Fruit fly (Drosophila melanogaster): ENCODE data around the gene CG15337.
A peak's percentile ranks its signal among the peaks of the same experiment; 100 is the strongest.

CG15337 gene

DNA sequence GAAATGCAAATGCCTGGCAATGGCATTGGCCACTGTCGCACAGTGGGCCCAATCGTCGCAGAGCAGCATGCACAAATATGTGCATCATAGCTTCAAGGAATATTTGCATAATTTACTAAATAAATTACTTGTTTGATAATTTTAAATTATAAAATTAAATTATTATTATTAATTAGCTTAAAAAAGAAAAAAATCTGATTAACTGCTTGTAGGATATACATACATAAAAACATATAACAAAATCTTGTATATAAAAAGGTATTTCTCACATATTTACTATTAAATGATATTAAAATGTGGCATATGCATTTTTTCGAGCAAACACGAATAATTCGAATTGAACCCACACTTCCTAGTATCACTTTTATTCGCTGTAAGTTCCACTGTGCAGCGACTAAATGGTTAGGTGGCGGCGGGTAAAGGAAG is 34.6 kb upstream of the CG15337 start (continued):
- TF ChIP-seq CG11902 (GFP tag; optimal IDR thresholded peaks at IDR 0.05) (no peak), salr (GFP tag; optimal IDR thresholded peaks at IDR 0.05) (peak in 1 of 2 experiments; percentile 13), Ets96B (tag; optimal IDR thresholded peaks at IDR 0.05) (no peak), CG6163 (GFP tag; IDR thresholded peaks at IDR 0.05) (0 out of 3 replicates have a peak, but pooled peaks have one; percentile 21), Met (GFP tag; optimal IDR thresholded peaks at IDR 0.05) (no peak), CG3919 (GFP tag; optimal IDR thresholded peaks at IDR 0.05) (peak; percentile 3), CG15336 (GFP tag; IDR thresholded peaks at IDR 0.05) (peak; percentile 54), CG31627 (GFP tag; optimal IDR thresholded peaks at IDR 0.05) (no peak), fkh (GFP tag; optimal IDR thresholded peaks at IDR 0.05) (no peak), eg (GFP tag; IDR thresholded peaks at IDR 0.05) (0 out of 3 replicates have a peak, but pooled peaks have one; percentile 27), CG8119 (GFP tag; IDR thresholded peaks at IDR 0.05) (peak; percentile 48; the same call in 2 of the 3 replicates)

DNA sequence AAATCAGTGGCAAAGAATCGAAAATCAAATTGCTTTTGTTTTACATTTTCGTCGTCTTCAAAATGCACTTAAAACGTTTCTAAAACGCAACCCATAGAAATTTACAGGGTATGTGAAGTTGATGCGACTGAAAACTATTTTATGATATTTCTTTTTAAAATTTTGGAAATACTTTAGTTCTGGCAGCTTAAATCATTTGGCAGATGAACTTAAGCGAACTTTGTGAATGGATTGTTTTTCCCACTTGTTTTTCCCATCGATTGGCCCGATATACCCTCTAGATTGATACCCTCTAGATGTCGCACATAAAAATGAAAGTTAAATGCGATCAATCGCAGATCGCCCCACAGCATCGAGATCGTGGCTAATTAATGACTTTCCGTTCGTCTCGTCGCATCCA is 33.7 kb upstream of the CG15337 start:
- peak; percentile 50; the same call in 2 of the 3 replicates for TF ChIP-seq CG6163 (GFP tag; IDR thresholded peaks at IDR 0.05)
- no peak for TF ChIP-seq CG8632 (GFP tag; optimal IDR thresholded peaks at IDR 0.05)
- TF ChIP-seq eg (GFP tag; IDR thresholded peaks at IDR 0.05) = peak; percentile 55; the same call in 2 of the 3 replicates
- TF ChIP-seq CG3919 (GFP tag; optimal IDR thresholded peaks at IDR 0.05) = no peak
- peak; percentile 54 for TF ChIP-seq CG15336 (GFP tag; IDR thresholded peaks at IDR 0.05)
- no peak for TF ChIP-seq CG34406 (GFP tag; optimal IDR thresholded peaks at IDR 0.05)
- TF ChIP-seq Eip75B (GFP tag; optimal IDR thresholded peaks at IDR 0.05) = no peak
- peak; percentile 44 for TF ChIP-seq Hr4 (GFP tag; optimal IDR thresholded peaks at IDR 0.05)
- TF ChIP-seq cyc (GFP tag; optimal IDR thresholded peaks at IDR 0.05) = no peak
- 0 out of 3 replicates have a peak, but pooled peaks have one; percentile 29 for TF ChIP-seq CG8119 (GFP tag; IDR thresholded peaks at IDR 0.05)
- peak; percentile 19 for TF ChIP-seq CG4318 (GFP tag; optimal IDR thresholded peaks at IDR 0.05)
- TF ChIP-seq Eip78C (GFP tag) = peak; percentile 66
- TF ChIP-seq CG32006 (GFP tag; optimal IDR thresholded peaks at IDR 0.05) = peak; percentile 62
- TF ChIP-seq CG6808 (GFP tag; optimal IDR thresholded peaks at IDR 0.05) = no peak
- TF ChIP-seq pdm3 (GFP tag; optimal IDR thresholded peaks at IDR 0.05) = no peak

DNA sequence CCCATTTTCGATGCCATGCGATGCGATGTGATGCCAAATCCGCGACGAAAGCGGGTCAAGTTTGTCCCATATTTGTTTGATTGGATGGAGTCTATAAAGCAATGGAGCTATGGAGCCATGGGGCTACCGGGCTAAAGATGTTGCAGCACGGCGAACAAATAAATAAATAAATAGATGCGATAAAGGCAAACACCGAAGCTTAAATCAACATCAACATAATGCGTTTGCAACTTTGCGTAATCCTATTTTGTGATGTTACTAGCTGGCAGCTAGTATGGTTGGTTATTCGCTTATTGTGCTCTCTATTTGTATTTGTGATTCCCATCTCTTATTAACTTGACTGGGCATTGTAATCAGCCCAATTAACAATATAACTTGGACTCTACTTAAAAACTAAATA is 31.7 kb upstream of the CG15337 start:
- TF ChIP-seq CG11902 (GFP tag; optimal IDR thresholded peaks at IDR 0.05) (no peak), achi (GFP tag; optimal IDR thresholded peaks at IDR 0.05) (no peak), Ets21C (GFP tag; optimal IDR thresholded peaks at IDR 0.05) (no peak)

DNA sequence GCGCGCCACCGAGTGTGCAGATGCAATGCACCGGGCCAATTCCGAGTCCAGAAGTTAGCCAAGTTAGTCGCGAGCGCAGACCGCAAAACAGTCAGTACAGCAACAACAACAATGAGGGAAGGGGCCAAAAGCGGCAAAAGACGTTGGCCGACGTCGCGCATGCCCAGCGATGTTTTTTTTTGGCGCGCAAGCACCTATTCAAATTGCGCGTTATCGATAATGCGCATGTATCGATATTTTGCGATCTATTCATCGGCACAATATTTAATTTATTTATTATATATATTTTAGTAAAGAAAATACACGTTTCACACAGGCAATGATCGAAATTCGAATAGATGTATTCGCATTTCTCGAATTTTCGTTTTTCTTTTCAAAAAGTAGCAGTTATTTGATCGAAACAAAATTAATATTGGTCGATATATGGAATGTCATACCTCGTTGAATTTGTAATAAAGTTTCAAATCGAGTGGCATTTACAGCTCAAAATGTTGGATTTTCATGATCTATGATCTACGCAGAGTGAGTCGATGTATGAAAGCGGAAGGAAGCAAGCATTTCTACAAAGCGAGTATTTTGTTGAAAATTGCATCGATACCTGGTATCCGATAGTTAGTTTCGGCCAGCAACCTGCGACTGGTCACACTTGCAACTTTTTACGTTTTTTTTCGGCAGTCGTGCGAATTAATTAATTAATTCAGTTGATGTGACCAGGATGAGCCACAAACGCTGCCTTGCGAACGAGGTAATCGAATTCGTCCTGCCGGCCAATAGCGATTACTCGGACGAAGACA is 30.5 kb upstream of the CG15337 start, which contains the start of gene CG2116:
TSS of gene CG2116 (plus strand) at position 609 of the 794 bp plus-strand sequence.
- TF ChIP-seq Eip78C (GFP tag) = peak; percentile 38
- no peak for TF ChIP-seq CG10669 (GFP tag; optimal IDR thresholded peaks at IDR 0.05)
- TF ChIP-seq esn (GFP tag; optimal IDR thresholded peaks at IDR 0.05) = peak; percentile 13

DNA sequence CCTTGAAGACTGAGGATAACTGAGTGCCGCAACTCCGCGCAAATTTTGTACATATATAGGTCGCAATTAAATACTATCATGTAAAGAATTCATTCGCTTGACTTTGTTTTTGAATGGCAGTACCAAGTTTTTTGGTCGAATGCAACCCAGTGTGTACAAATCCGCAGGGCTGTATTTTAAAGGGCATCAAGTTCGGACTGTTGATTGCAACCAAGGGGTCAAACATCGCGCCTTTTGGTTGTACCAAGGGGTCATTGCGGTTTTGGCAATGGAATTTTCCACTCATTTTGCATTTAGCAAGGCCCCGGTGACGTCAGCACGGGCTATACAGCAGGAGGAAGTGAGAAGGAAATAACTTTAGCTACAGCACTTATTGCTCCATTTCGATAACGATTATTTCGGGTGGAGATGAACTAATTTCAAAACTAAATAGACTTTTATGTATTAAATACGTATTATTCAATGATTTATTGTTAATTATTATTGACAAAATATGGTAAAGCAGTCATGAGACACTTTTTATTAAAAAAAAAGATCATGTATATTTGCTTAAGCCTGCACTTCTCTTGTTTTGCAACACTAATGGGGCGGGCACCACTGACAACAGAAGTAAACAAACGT is 28.1 kb upstream of the CG15337 start, which contains the start of gene CG10958:
TSS of gene CG10958 (plus strand) at position 593 of the 621 bp plus-strand sequence.
- TF ChIP-seq vri (GFP tag; optimal IDR thresholded peaks at IDR 0.05) (no peak), CG7368 (GFP tag; optimal IDR thresholded peaks at IDR 0.05) (no peak), CG16779 (tag; optimal IDR thresholded peaks at IDR 0.05) (no peak), Hr39 (GFP tag; optimal IDR thresholded peaks at IDR 0.05) (peak; percentile 28), cyc (GFP tag; optimal IDR thresholded peaks at IDR 0.05) (peak; percentile 43), net (GFP tag; optimal IDR thresholded peaks at IDR 0.05) (peak; percentile 36), fd85E (GFP tag; optimal IDR thresholded peaks at IDR 0.05) (peak; percentile 25), spab (GFP tag; optimal IDR thresholded peaks at IDR 0.05) (no peak), Hr38 (GFP tag; optimal IDR thresholded peaks at IDR 0.05) (no peak), achi (GFP tag; optimal IDR thresholded peaks at IDR 0.05) (peak; percentile 74), Sox102F (GFP tag; optimal IDR thresholded peaks at IDR 0.05) (no peak), Sox15 (GFP tag; optimal IDR thresholded peaks at IDR 0.05) (peak; percentile 16), CG4318 (GFP tag; optimal IDR thresholded peaks at IDR 0.05) (no peak), dsx (GFP tag; optimal IDR thresholded peaks at IDR 0.05; ENCODE audit: poor library complexity, severe bottlenecking) (no peak), CG9139 (GFP tag; optimal IDR thresholded peaks at IDR 0.05) (no peak), CG11762 (GFP tag; optimal IDR thresholded peaks at IDR 0.05; ENCODE audit: insufficient read depth) (no peak), Met (GFP tag; optimal IDR thresholded peaks at IDR 0.05) (no peak), CG8319 (GFP tag; optimal IDR thresholded peaks at IDR 0.05) (peak; percentile 34), CG32006 (GFP tag; optimal IDR thresholded peaks at IDR 0.05) (no peak), Sox14 (GFP tag; optimal IDR thresholded peaks at IDR 0.05) (peak; percentile 48), CG8119 (GFP tag; IDR thresholded peaks at IDR 0.05) (no peak; the same call in 2 of the 3 replicates), CG6808 (GFP tag; optimal IDR thresholded peaks at IDR 0.05) (no peak)
